Fruit fly (Drosophila melanogaster): ENCODE results near the gene CG12355.
A peak's percentile ranks its signal among the peaks of the same experiment; 100 is the strongest.

Gene CG12355

DNA sequence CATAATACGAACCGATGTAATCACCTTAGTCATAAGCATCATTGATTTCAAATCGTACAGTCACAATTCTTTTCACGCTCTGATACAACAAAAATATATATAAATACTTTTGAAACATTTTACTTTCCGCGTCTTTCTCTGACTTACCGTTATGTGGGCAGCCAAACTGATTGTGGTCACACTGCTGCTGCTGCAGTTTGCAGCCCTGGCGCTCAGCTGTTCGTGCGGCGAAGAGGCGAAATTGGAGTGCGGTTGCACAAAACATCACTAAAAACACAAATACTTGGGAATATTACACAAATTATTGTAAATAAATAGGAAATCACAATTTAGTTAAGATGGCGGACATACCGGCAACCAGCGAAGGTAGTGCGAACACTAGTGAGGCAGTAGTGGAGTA lies 14.0 kb upstream of the CG12355 start, which contains the start of the genes gdl and gdl-ORF39 (continued):
- no peak for TF ChIP-seq Camta (GFP tag; optimal IDR thresholded peaks at IDR 0.05)
- no peak for TF ChIP-seq Doc2 (GFP tag; IDR thresholded peaks at IDR 0.05)
- TF ChIP-seq ac (GFP tag; optimal IDR thresholded peaks at IDR 0.05), result no peak
- peak; percentile 94 for TF ChIP-seq CG7928 (GFP tag; optimal IDR thresholded peaks at IDR 0.05)
- TF ChIP-seq CG2129 (GFP tag; IDR thresholded peaks at IDR 0.05; ENCODE audit: partially characterized antibody), result no peak
- TF ChIP-seq CG3726 (GFP tag; IDR thresholded peaks at IDR 0.05), result no peak
- TF ChIP-seq CG10462 (GFP tag; optimal IDR thresholded peaks at IDR 0.05), result no peak
- TF ChIP-seq dmrt99B (tag; optimal IDR thresholded peaks at IDR 0.05), result no peak
- no peak for TF ChIP-seq CG16863 (GFP tag; optimal IDR thresholded peaks at IDR 0.05)
- TF ChIP-seq grau (tag; optimal IDR thresholded peaks at IDR 0.05), result no peak
- no peak for TF ChIP-seq CG12769 (tag; optimal IDR thresholded peaks at IDR 0.05)
- no peak for TF ChIP-seq chn (GFP tag; optimal IDR thresholded peaks at IDR 0.05)
- no peak for TF ChIP-seq CG6689 (GFP tag; IDR thresholded peaks at IDR 0.05)
- TF ChIP-seq CoRest (tag; optimal IDR thresholded peaks at IDR 0.05), result no peak
- peak; percentile 65 for TF ChIP-seq CG15514 (GFP tag; optimal IDR thresholded peaks at IDR 0.05)
- 0 out of 3 replicates have a peak, but pooled peaks have one; percentile 20 for TF ChIP-seq CG16813 (GFP tag; IDR thresholded peaks at IDR 0.05; ENCODE audit: partially characterized antibody)
- peak; percentile 11 for TF ChIP-seq YL-1 (GFP tag; optimal IDR thresholded peaks at IDR 0.05)
- no peak for TF ChIP-seq hbn (GFP tag; IDR thresholded peaks at IDR 0.05; ENCODE audit: partially characterized antibody)
- no peak for TF ChIP-seq E2f1 (GFP tag; IDR thresholded peaks at IDR 0.05)
- no peak for TF ChIP-seq HLH4C (GFP tag; IDR thresholded peaks at IDR 0.05; ENCODE audit: partially characterized antibody)
- TF ChIP-seq dpn (GFP tag; optimal IDR thresholded peaks at IDR 0.05), result no peak
- TF ChIP-seq ro (GFP tag; IDR thresholded peaks at IDR 0.05), result no peak
- no peak for TF ChIP-seq her (GFP tag; optimal IDR thresholded peaks at IDR 0.05)
- no peak for TF ChIP-seq CG12744 (GFP tag; optimal IDR thresholded peaks at IDR 0.05)
- TF ChIP-seq tap (tag; optimal IDR thresholded peaks at IDR 0.05), result no peak
- no peak for TF ChIP-seq CG15269 (tag; optimal IDR thresholded peaks at IDR 0.05)
- no peak for TF ChIP-seq Sry-β (GFP tag; optimal IDR thresholded peaks at IDR 0.05)
- TF ChIP-seq knrl (GFP tag; IDR thresholded peaks at IDR 0.05; ENCODE audit: partially characterized antibody), result no peak
- TF ChIP-seq Lhr (GFP tag; optimal IDR thresholded peaks at IDR 0.05), result no peak
- TF ChIP-seq CG6683 (GFP tag; optimal IDR thresholded peaks at IDR 0.05), result no peak
- TF ChIP-seq CG9437 (GFP tag; optimal IDR thresholded peaks at IDR 0.05), result no peak
- no peak for TF ChIP-seq ind (GFP tag; optimal IDR thresholded peaks at IDR 0.05)
- no peak for TF ChIP-seq bcd (GFP tag; optimal IDR thresholded peaks at IDR 0.05)
- no peak for TF ChIP-seq CG7786 (GFP tag; optimal IDR thresholded peaks at IDR 0.05)
- TF ChIP-seq CG1647 (GFP tag; optimal IDR thresholded peaks at IDR 0.05), result no peak
- TF ChIP-seq CG4404 (GFP tag; IDR thresholded peaks at IDR 0.05), result no peak
- peak; percentile 50 for TF ChIP-seq CG2116 (GFP tag; optimal IDR thresholded peaks at IDR 0.05)
- no peak for TF ChIP-seq CG12155 (GFP tag; optimal IDR thresholded peaks at IDR 0.05)
- no peak for TF ChIP-seq HLH3B (GFP tag; IDR thresholded peaks at IDR 0.05)
- TF ChIP-seq ab (GFP tag; optimal IDR thresholded peaks at IDR 0.05), result no peak
- no peak for TF ChIP-seq zen (tag; optimal IDR thresholded peaks at IDR 0.05)
- TF ChIP-seq eve (GFP tag; optimal IDR thresholded peaks at IDR 0.05), result no peak
- no peak for TF ChIP-seq CG8089 (GFP tag; optimal IDR thresholded peaks at IDR 0.05)
- no peak for TF ChIP-seq da (GFP tag; optimal IDR thresholded peaks at IDR 0.05)
- no peak for TF ChIP-seq cwo (GFP tag; optimal IDR thresholded peaks at IDR 0.05)
- no peak for TF ChIP-seq CG5245 (GFP tag; optimal IDR thresholded peaks at IDR 0.05)
- TF ChIP-seq CG2678 (tag; optimal IDR thresholded peaks at IDR 0.05), result no peak
- TF ChIP-seq sr (GFP tag; IDR thresholded peaks at IDR 0.05), result no peak
- no peak for TF ChIP-seq zfh1 (GFP tag; IDR thresholded peaks at IDR 0.05)
- no peak for TF ChIP-seq Ptx1 (GFP tag; IDR thresholded peaks at IDR 0.05)
- no peak for TF ChIP-seq hth (optimal IDR thresholded peaks at IDR 0.05)
- TF ChIP-seq CG4424 (GFP tag; optimal IDR thresholded peaks at IDR 0.05), result no peak
